Worm (Caenorhabditis elegans) whole organism, late embryonic: Measurements from ENCODE around the gene F15H10.9.

ENCODE experiments used
- dmd-4 ChIP-seq: sonication (generic microtip); optimal IDR thresholded peaks from 2 replicates; lab custom pipeline; 2016; ENCODE audit warnings: borderline replicate concordance, missing genetic modification characterization, missing compliant biosample characterization
- ets-4 ChIP-seq: sonication (generic microtip); optimal IDR thresholded peaks from 2 replicates; lab custom pipeline; 2016; ENCODE audit warnings: missing genetic modification characterization, missing compliant biosample characterization
- fkh-10 ChIP-seq: fragments of 150-350 bp; optimal IDR thresholded peaks from 2 replicates; lab custom pipeline; 2014; ENCODE audit warnings: missing biosample characterization, missing genetic modification reagents, missing genetic modification characterization
- nfya-1 ChIP-seq: sonication (generic microtip); optimal IDR thresholded peaks from 2 replicates; lab custom pipeline; 2017; ENCODE audit warnings: missing genetic modification characterization, mild to moderate bottlenecking, missing compliant biosample characterization, antibody characterized with exemption, moderate library complexity
- odd-2 ChIP-seq: sonication (generic microtip); optimal IDR thresholded peaks from 2 replicates; lab custom pipeline; 2017; ENCODE audit warnings: antibody characterized with exemption, mild to moderate bottlenecking, missing genetic modification characterization, missing compliant biosample characterization
- pag-3 ChIP-seq: sonication (generic microtip); optimal IDR thresholded peaks from 2 replicates; lab custom pipeline; 2016; ENCODE audit warnings: missing compliant biosample characterization, missing genetic modification characterization, borderline replicate concordance
- pha-4 ChIP-seq: fragments of 150-350 bp; optimal IDR thresholded peaks from 2 replicates; lab custom pipeline; 2018; ENCODE audit warnings: missing biosample characterization, missing genetic modification reagents, missing genetic modification characterization
- rnt-1 ChIP-seq: sonication (generic microtip); optimal IDR thresholded peaks from 2 replicates; lab custom pipeline; 2016; ENCODE audit warnings: missing genetic modification characterization, missing compliant biosample characterization
- tbx-2 ChIP-seq: sonication (generic microtip); optimal IDR thresholded peaks from 2 replicates; lab custom pipeline; 2016; ENCODE audit warnings: missing genetic modification characterization, missing compliant biosample characterization
- unc-3 ChIP-seq, 2 experiments: fragments of 200-800 bp in 1 of 2; sonication (Bioruptor generic) in 1 of 2; sonication (generic microtip) in 1 of 2; conservative IDR thresholded peaks in 1 of 2; optimal IDR thresholded peaks in 1 of 2; 2 replicates each; pipeline versions ENCODE4 v1.3.6 to Lab custom; 2016 to 2022; ENCODE audit warnings: missing compliant biosample characterization in 2 of 2, missing genetic modification characterization in 2 of 2, missing genetic modification reagents in 1 of 2
- unc-86 ChIP-seq: sonication (generic microtip); optimal IDR thresholded peaks from 2 replicates; lab custom pipeline; 2016; ENCODE audit warnings: missing genetic modification characterization, missing compliant biosample characterization
- ztf-16 ChIP-seq: sonication (generic microtip); optimal IDR thresholded peaks from 2 replicates; lab custom pipeline; 2017; ENCODE audit warnings: missing genetic modification characterization, missing compliant biosample characterization

ce11 chrV:10363834-10364233 is 50.7 kb downstream of the F15H10.9 start:
- no peak for TF ChIP-seq odd-2 (tag; lab: Kevin White, UChicago)
- no peak for TF ChIP-seq pag-3 (tag; lab: Kevin White, UChicago)
- TF ChIP-seq unc-3 (GFP tag; conservative IDR thresholded peaks at IDR 0.05; lab: Robert Waterston, UW) = no peak
- no peak for TF ChIP-seq unc-3 (tag; optimal IDR thresholded peaks at IDR 0.05; lab: Kevin White, UChicago)
- no peak for TF ChIP-seq ztf-16 (tag; lab: Kevin White, UChicago)
- no peak for TF ChIP-seq fkh-10 (GFP tag; lab: Kevin White, UChicago)
- TF ChIP-seq nfya-1 = no peak
- no peak for TF ChIP-seq unc-86 (tag; lab: Kevin White, UChicago)
- TF ChIP-seq pha-4 (tag; lab: Kevin White, UChicago) = no peak
- no peak for TF ChIP-seq ets-4
- TF ChIP-seq tbx-2 (tag; lab: Kevin White, UChicago) = no peak
- TF ChIP-seq dmd-4 (tag; lab: Kevin White, UChicago) = no peak
- no peak for TF ChIP-seq rnt-1 (tag; lab: Kevin White, UChicago)
